Worm (Caenorhabditis elegans): ENCODE measurements around the gene srgp-1.

The srgp-1 gene

DNA sequence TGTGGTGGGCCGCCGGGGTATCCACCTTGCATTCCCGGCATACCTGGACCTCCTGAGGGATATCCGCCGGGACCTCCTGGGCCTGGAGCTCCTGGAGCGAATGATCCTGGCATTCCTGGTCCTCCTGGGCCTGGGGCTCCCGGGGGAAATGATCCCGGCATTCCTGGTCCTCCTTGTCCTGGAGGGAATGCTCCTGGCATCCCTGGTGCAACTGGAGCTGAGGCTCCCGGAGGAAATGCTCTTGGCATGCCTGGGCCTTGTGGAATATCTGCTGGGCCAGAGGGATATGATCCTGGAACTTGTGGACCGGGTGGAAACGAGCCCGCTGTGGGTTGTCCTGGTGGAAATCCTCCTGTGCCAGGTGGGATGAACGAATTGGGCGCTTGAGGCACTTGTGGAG lies 5.3 kb upstream of the srgp-1 start:
- TF ChIP-seq pha-4 (tag; optimal IDR thresholded peaks at IDR 0.05) (no peak), lin-13 (tag; optimal IDR thresholded peaks at IDR 0.05) (no peak), sem-2 (GFP tag; optimal IDR thresholded peaks at IDR 0.05) (no peak), zip-8 (tag; optimal IDR thresholded peaks at IDR 0.05) (no peak), lin-32 (GFP tag; optimal IDR thresholded peaks at IDR 0.05) (no peak), elt-3 (tag; optimal IDR thresholded peaks at IDR 0.05) (no peak), unc-62 (GFP tag; optimal IDR thresholded peaks at IDR 0.05) (no peak), ces-1 (GFP tag; optimal IDR thresholded peaks at IDR 0.05) (no peak), snpc-4 (tag; optimal IDR thresholded peaks at IDR 0.05) (no peak), ceh-83 (GFP tag; optimal IDR thresholded peaks at IDR 0.05) (no peak), flh-1 (GFP tag; optimal IDR thresholded peaks at IDR 0.05) (no peak), nhr-12 (tag; optimal IDR thresholded peaks at IDR 0.05) (no peak)

ce11 chrIV:11566146-11566545 lies 4.2 kb upstream of the srgp-1 start, which contains the start of gene sec-24.1:
sec-24.1 (minus strand) TSS chrIV:11566194.
- TF ChIP-seq elt-1 (tag; optimal IDR thresholded peaks at IDR 0.05; ENCODE audit: borderline replicate concordance, insufficient read depth) (no peak), M03D4.4 (tag; optimal IDR thresholded peaks at IDR 0.05) (peak; percentile 24), nhr-2 (tag; optimal IDR thresholded peaks at IDR 0.05) (peak; percentile 9), sptf-1 (tag; optimal IDR thresholded peaks at IDR 0.05) (no peak), lsy-2 (tag; optimal IDR thresholded peaks at IDR 0.05) (peak; percentile 99), ceh-43 (GFP tag; optimal IDR thresholded peaks at IDR 0.05) (no peak), tbx-8 (GFP tag; optimal IDR thresholded peaks at IDR 0.05) (no peak), nhr-76 (tag; optimal IDR thresholded peaks at IDR 0.05) (no peak), snpc-4 (tag; optimal IDR thresholded peaks at IDR 0.05) (no peak), sem-2 (GFP tag; optimal IDR thresholded peaks at IDR 0.05) (no peak), blmp-1 (tag; optimal IDR thresholded peaks at IDR 0.05) (no peak), drap-1 (GFP tag; optimal IDR thresholded peaks at IDR 0.05) (no peak), elt-3 (tag; optimal IDR thresholded peaks at IDR 0.05) (no peak), unc-62 (GFP tag; optimal IDR thresholded peaks at IDR 0.05) (no peak), nhr-237 (tag; optimal IDR thresholded peaks at IDR 0.05) (peak; percentile 72), ceh-83 (GFP tag; optimal IDR thresholded peaks at IDR 0.05) (no peak), lin-13 (tag; optimal IDR thresholded peaks at IDR 0.05) (peak; percentile 64), ceh-39 (tag; optimal IDR thresholded peaks at IDR 0.05) (no peak), nhr-28 (tag; optimal IDR thresholded peaks at IDR 0.05) (no peak), lin-32 (GFP tag; optimal IDR thresholded peaks at IDR 0.05) (no peak), bed-3 (GFP tag; optimal IDR thresholded peaks at IDR 0.05) (no peak), mep-1 (tag; optimal IDR thresholded peaks at IDR 0.05) (peak; percentile 82), mab-5 (tag; optimal IDR thresholded peaks at IDR 0.05) (no peak), nhr-12 (tag; optimal IDR thresholded peaks at IDR 0.05) (no peak), ham-2 (GFP tag; optimal IDR thresholded peaks at IDR 0.05) (no peak), unc-120 (tag; optimal IDR thresholded peaks at IDR 0.05; ENCODE audit: poor library complexity, severe bottlenecking) (peak; percentile 23), zip-8 (tag; optimal IDR thresholded peaks at IDR 0.05) (no peak), pha-4 (tag; optimal IDR thresholded peaks at IDR 0.05) (peak; percentile 84), flh-1 (GFP tag; optimal IDR thresholded peaks at IDR 0.05) (no peak), ces-1 (GFP tag; optimal IDR thresholded peaks at IDR 0.05) (peak; percentile 61), ztf-11 (tag; optimal IDR thresholded peaks at IDR 0.05) (no peak), cnd-1 (tag; optimal IDR thresholded peaks at IDR 0.05) (peak; percentile 41), hlh-1 (tag; optimal IDR thresholded peaks at IDR 0.05) (peak; percentile 96), mls-2 (tag; optimal IDR thresholded peaks at IDR 0.05) (no peak), unc-39 (tag; optimal IDR thresholded peaks at IDR 0.05) (no peak)

ce11 chrIV:11568249-11568940 lies 1.9 kb upstream of the srgp-1 start:
- TF ChIP-seq blmp-1 (tag; optimal IDR thresholded peaks at IDR 0.05): no peak
- no peak for TF ChIP-seq cnd-1 (tag; optimal IDR thresholded peaks at IDR 0.05)
- TF ChIP-seq ceh-43 (GFP tag; optimal IDR thresholded peaks at IDR 0.05): no peak
- peak; percentile 82 for TF ChIP-seq pha-4 (tag; optimal IDR thresholded peaks at IDR 0.05)
- no peak for TF ChIP-seq ces-1 (GFP tag; optimal IDR thresholded peaks at IDR 0.05)
- TF ChIP-seq unc-62 (GFP tag; optimal IDR thresholded peaks at IDR 0.05): no peak
- no peak for TF ChIP-seq tbx-8 (GFP tag; optimal IDR thresholded peaks at IDR 0.05)
- TF ChIP-seq lin-13 (tag; optimal IDR thresholded peaks at IDR 0.05): no peak
- TF ChIP-seq nhr-28 (tag; optimal IDR thresholded peaks at IDR 0.05): no peak
- TF ChIP-seq nhr-2 (tag; optimal IDR thresholded peaks at IDR 0.05): no peak
- no peak for TF ChIP-seq nhr-76 (tag; optimal IDR thresholded peaks at IDR 0.05)
- TF ChIP-seq ham-2 (GFP tag; optimal IDR thresholded peaks at IDR 0.05): peak; percentile 26
- no peak for TF ChIP-seq elt-1 (tag; optimal IDR thresholded peaks at IDR 0.05; ENCODE audit: borderline replicate concordance, insufficient read depth)
- TF ChIP-seq snpc-4 (tag; optimal IDR thresholded peaks at IDR 0.05): no peak
